Fruit fly (Drosophila melanogaster) whole organism, wandering third instar larva: ENCODE results near the gene CG14518.

ENCODE experiments used
- Abd-B ChIP-seq: fragments of >200 bp; optimal IDR thresholded peaks from 2 replicates; lab custom pipeline; 2017; ENCODE audit warnings: missing biosample characterization, missing genetic modification characterization
- CG32264 ChIP-seq: fragments of 200-800 bp; sonication (Bioruptor generic); optimal IDR thresholded peaks from 2 replicates; lab custom pipeline; 2016; ENCODE audit warnings: missing biosample characterization, missing genetic modification characterization
- CG9705 ChIP-seq: fragments of 200-800 bp; sonication (Bioruptor generic); optimal IDR thresholded peaks from 2 replicates; lab custom pipeline; 2018; ENCODE audit warnings: missing biosample characterization, mild to moderate bottlenecking, missing genetic modification characterization
- Dfd ChIP-seq: fragments of >200 bp; optimal IDR thresholded peaks from 2 replicates; lab custom pipeline; 2017; ENCODE audit warnings: missing biosample characterization, missing genetic modification characterization
- Dif ChIP-seq: fragments of 200-275, 200-300 bp; sonication (Bioruptor generic); optimal IDR thresholded peaks from 2 replicates; lab custom pipeline; 2018; ENCODE audit warnings: missing biosample characterization, missing genetic modification characterization; ENCODE audit not compliant: partially characterized antibody
- GATAd ChIP-seq: sonication (Bioruptor generic); optimal IDR thresholded peaks from 2 replicates; lab custom pipeline; 2016; ENCODE audit warnings: missing biosample characterization, missing genetic modification characterization
- HLH106 ChIP-seq: fragments of 200-800 bp; optimal IDR thresholded peaks from 3 replicates; lab custom pipeline; 2019; ENCODE audit warnings: missing biosample characterization, mild to moderate bottlenecking, missing genetic modification characterization, moderate library complexity
- Hnf4 ChIP-seq: fragments of 200-800 bp; sonication (Bioruptor generic); optimal IDR thresholded peaks from 2 replicates; lab custom pipeline; 2016; ENCODE audit warnings: missing biosample characterization, mild to moderate bottlenecking, missing genetic modification characterization
- Hr83 ChIP-seq: fragments of 200-300 bp; sonication (Bioruptor generic); optimal IDR thresholded peaks from 2 replicates; lab custom pipeline; 2016; ENCODE audit warnings: missing biosample characterization, mild to moderate bottlenecking, missing genetic modification characterization, moderate library complexity; ENCODE audit not compliant: poor library complexity, severe bottlenecking
- Mio ChIP-seq: sonication (Bioruptor generic); optimal IDR thresholded peaks from 2 replicates; lab custom pipeline; 2016; ENCODE audit warnings: missing biosample characterization, missing genetic modification characterization
- Myc ChIP-seq: fragments of >200 bp; optimal IDR thresholded peaks from 2 replicates; lab custom pipeline; 2017
- N ChIP-seq: fragments of >200 bp; optimal IDR thresholded peaks from 2 replicates; lab custom pipeline; 2018; ENCODE audit warnings: missing biosample characterization, missing external identifiers, missing genetic modification characterization
- OdsH ChIP-seq: fragments of 200-800 bp; sonication (Bioruptor generic); optimal IDR thresholded peaks from 2 replicates; lab custom pipeline; 2016; ENCODE audit warnings: missing biosample characterization, mild to moderate bottlenecking, missing genetic modification characterization
- Rel ChIP-seq, 2 experiments: fragments of 200-800 bp; sonication (Bioruptor generic) in 1 of 2; optimal IDR thresholded peaks; 2 replicates in 1 of 2; 3 replicates in 1 of 2; lab custom pipeline; 2016 to 2019; ENCODE audit warnings: mild to moderate bottlenecking in 2 of 2, missing biosample characterization in 2 of 2, missing genetic modification characterization in 2 of 2, moderate library complexity in 1 of 2
- Sp1 ChIP-seq: fragments of 200-800 bp; sonication (Bioruptor generic); optimal IDR thresholded peaks from 3 replicates; lab custom pipeline; 2019; ENCODE audit warnings: missing biosample characterization, mild to moderate bottlenecking, missing genetic modification characterization, moderate library complexity
- Vsx2 ChIP-seq: fragments of 200-300, 225-300 bp; sonication (Bioruptor generic); optimal IDR thresholded peaks from 2 replicates; lab custom pipeline; 2018; ENCODE audit warnings: missing biosample characterization, missing genetic modification characterization; ENCODE audit not compliant: partially characterized antibody
- br ChIP-seq: fragments of 200-800 bp; sonication (Bioruptor generic); optimal IDR thresholded peaks from 2 replicates; lab custom pipeline; 2016; ENCODE audit warnings: missing biosample characterization, missing genetic modification characterization
- brk ChIP-seq: fragments of 200-800 bp; sonication (Bioruptor generic); optimal IDR thresholded peaks from 2 replicates; lab custom pipeline; 2016; ENCODE audit warnings: missing biosample characterization, mild to moderate bottlenecking, missing genetic modification characterization
- dl ChIP-seq, 2 experiments: fragments of 175-275, 200-275 bp in 1 of 2; fragments of 200-275 bp in 1 of 2; sonication (Bioruptor generic); optimal IDR thresholded peaks; lab custom pipeline; 2018; ENCODE audit warnings: mild to moderate bottlenecking in 2 of 2, missing biosample characterization in 2 of 2, missing genetic modification characterization in 2 of 2, moderate library complexity in 2 of 2; ENCODE audit not compliant: partially characterized antibody in 2 of 2, insufficient read depth in 1 of 2
- dmrt93B ChIP-seq: fragments of 200-800 bp; sonication (Bioruptor generic); optimal IDR thresholded peaks from 2 replicates; lab custom pipeline; 2018; ENCODE audit warnings: missing biosample characterization, mild to moderate bottlenecking, missing genetic modification characterization
- ey ChIP-seq: fragments of 200-800 bp; sonication (Bioruptor generic); optimal IDR thresholded peaks from 2 replicates; lab custom pipeline; 2016; ENCODE audit warnings: missing biosample characterization, missing genetic modification characterization
- foxo ChIP-seq, 2 experiments: fragments of 200-800 bp; sonication (Bioruptor generic); optimal IDR thresholded peaks; 2 replicates in 1 of 2; 3 replicates in 1 of 2; lab custom pipeline; 2016 to 2017; ENCODE audit warnings: missing biosample characterization in 2 of 2, missing genetic modification characterization in 2 of 2
- fru ChIP-seq: fragments of 200-800 bp; sonication (Bioruptor generic); optimal IDR thresholded peaks from 3 replicates; lab custom pipeline; 2016; ENCODE audit warnings: missing biosample characterization, mild to moderate bottlenecking, missing genetic modification characterization
- h ChIP-seq: fragments of 200-800 bp; sonication (Bioruptor generic); optimal IDR thresholded peaks from 3 replicates; lab custom pipeline; 2016; ENCODE audit warnings: missing biosample characterization, mild to moderate bottlenecking, missing genetic modification characterization
- jim ChIP-seq: fragments of 175-275, 200-325 bp; sonication (Bioruptor generic); optimal IDR thresholded peaks from 2 replicates; lab custom pipeline; 2016; ENCODE audit warnings: missing biosample characterization, mild to moderate bottlenecking, missing genetic modification characterization
- lola ChIP-seq: fragments of >200 bp; optimal IDR thresholded peaks from 2 replicates; lab custom pipeline; 2017; ENCODE audit warnings: missing biosample characterization, missing genetic modification characterization
- pan ChIP-seq: fragments of >200 bp; optimal IDR thresholded peaks from 2 replicates; lab custom pipeline; 2017
- psq ChIP-seq: fragments of 200-800 bp; sonication (Bioruptor generic); optimal IDR thresholded peaks from 3 replicates; lab custom pipeline; 2017; ENCODE audit warnings: missing biosample characterization, mild to moderate bottlenecking, missing genetic modification characterization, moderate library complexity
- rgr ChIP-seq: fragments of 200-800 bp; sonication (Bioruptor generic); optimal IDR thresholded peaks from 3 replicates; lab custom pipeline; 2016; ENCODE audit warnings: missing biosample characterization, mild to moderate bottlenecking, missing genetic modification characterization
- sage ChIP-seq: fragments of 200-800 bp; sonication (Bioruptor generic); optimal IDR thresholded peaks from 2 replicates; lab custom pipeline; 2016; ENCODE audit warnings: missing biosample characterization, mild to moderate bottlenecking, missing genetic modification characterization
- tai ChIP-seq: sonication (Bioruptor generic); optimal IDR thresholded peaks from 2 replicates; lab custom pipeline; 2016; ENCODE audit warnings: missing biosample characterization, missing genetic modification characterization
- usp ChIP-seq: fragments of >200 bp; optimal IDR thresholded peaks from 2 replicates; lab custom pipeline; 2017; ENCODE audit warnings: missing biosample characterization, missing genetic modification characterization
- woc ChIP-seq: sonication (Bioruptor generic); optimal IDR thresholded peaks from 2 replicates; lab custom pipeline; 2016; ENCODE audit warnings: missing biosample characterization, mild to moderate bottlenecking, missing genetic modification characterization

CG14518 gene

dm6 chr3R:29054047-29054446 lies 29.3 kb downstream of the CG14518 start, which contains the start of gene CG11843:
Gene CG11843, plus strand, starts transcription at chr3R:29054347.
- TF ChIP-seq GATAd (GFP tag; lab: Kevin White, UChicago) (no peak), Myc (no peak), HLH106 (tag; lab: Kevin White, UChicago) (no peak), dl (GFP tag; optimal IDR thresholded peaks at IDR 0.05; lab: Kevin White, UChicago; ENCODE audit: insufficient read depth in 1 of 2, partially characterized antibody in 2 of 2) (no peak), Rel (GFP tag; optimal IDR thresholded peaks at IDR 0.05; lab: Kevin White, UChicago) (no peak), Rel (tag; optimal IDR thresholded peaks at IDR 0.05; lab: Kevin White, UChicago) (no peak), Dif (GFP tag; lab: Kevin White, UChicago) (no peak), Hr83 (GFP tag; lab: Kevin White, UChicago) (no peak), fru (no peak), foxo (GFP tag; optimal IDR thresholded peaks at IDR 0.05; lab: Kevin White, UChicago) (no peak), OdsH (no peak), br (GFP tag; lab: Kevin White, UChicago) (no peak), lola (GFP tag; lab: Kevin White, UChicago) (no peak), CG9705 (GFP tag; lab: Kevin White, UChicago) (no peak), N (GFP tag; lab: Kevin White, UChicago) (no peak), usp (GFP tag; lab: Kevin White, UChicago) (no peak), Hnf4 (no peak), jim (GFP tag; lab: Kevin White, UChicago) (no peak), dmrt93B (GFP tag; lab: Kevin White, UChicago) (no peak), rgr (no peak)

- peak; percentile 18 for TF ChIP-seq HLH106 (tag; lab: Kevin White, UChicago)
- no peak for TF ChIP-seq lola (GFP tag; lab: Kevin White, UChicago)
- TF ChIP-seq Sp1 (GFP tag; lab: Kevin White, UChicago), result peak; percentile 63
- TF ChIP-seq Dif (GFP tag; lab: Kevin White, UChicago), result no peak
- TF ChIP-seq Dfd (GFP tag; lab: Kevin White, UChicago), result no peak
- TF ChIP-seq psq (GFP tag; lab: Kevin White, UChicago), result no peak
- peak; percentile 72 for TF ChIP-seq Vsx2 (GFP tag; lab: Kevin White, UChicago)
- no peak for TF ChIP-seq ey (GFP tag; lab: Kevin White, UChicago)
- no peak for TF ChIP-seq Mio (GFP tag; lab: Kevin White, UChicago)
- TF ChIP-seq brk (GFP tag; lab: Kevin White, UChicago), result no peak
These were observed 30.9 kb downstream of the CG14518 start, which contains the start of gene Sirt7 for dm6 chr3R:29055710-29056109. Gene Sirt7, plus strand, starts transcription at chr3R:29055927.

- TF ChIP-seq HLH106 (tag; lab: Kevin White, UChicago) (no peak), brk (GFP tag; lab: Kevin White, UChicago) (no peak), foxo (GFP tag; optimal IDR thresholded peaks at IDR 0.05; lab: Kevin White, UChicago) (no peak), dmrt93B (GFP tag; lab: Kevin White, UChicago) (no peak), tai (no peak), br (GFP tag; lab: Kevin White, UChicago) (no peak), Rel (GFP tag; optimal IDR thresholded peaks at IDR 0.05; lab: Kevin White, UChicago) (no peak), Rel (tag; optimal IDR thresholded peaks at IDR 0.05; lab: Kevin White, UChicago) (no peak), ey (GFP tag; lab: Kevin White, UChicago) (no peak), sage (no peak), Mio (GFP tag; lab: Kevin White, UChicago) (no peak), Dif (GFP tag; lab: Kevin White, UChicago) (no peak), Dfd (GFP tag; lab: Kevin White, UChicago) (no peak), woc (GFP tag; lab: Kevin White, UChicago) (no peak), pan (no peak), fru (no peak), Sp1 (GFP tag; lab: Kevin White, UChicago) (no peak), jim (GFP tag; lab: Kevin White, UChicago) (no peak), N (GFP tag; lab: Kevin White, UChicago) (no peak), Abd-B (GFP tag; lab: Kevin White, UChicago) (no peak)
- TF ChIP-seq, all 38 proteins: peak for 0
These were observed 34.6 kb downstream of the CG14518 start for dm6 chr3R:29059385-29059784.

dm6 chr3R:29062717-29063206 lies 38.0 kb downstream of the CG14518 start, which contains the start of the genes Cul5 and Bicra:
Gene Cul5, minus strand, starts transcription at chr3R:29062975.
Gene Bicra, plus strand, starts transcription at chr3R:29063040.
- TF ChIP-seq Rel (GFP tag; optimal IDR thresholded peaks at IDR 0.05; lab: Kevin White, UChicago), result no peak
- TF ChIP-seq Rel (tag; optimal IDR thresholded peaks at IDR 0.05; lab: Kevin White, UChicago), result peak; percentile 49
- no peak for TF ChIP-seq ey (GFP tag; lab: Kevin White, UChicago)
- TF ChIP-seq Vsx2 (GFP tag; lab: Kevin White, UChicago), result peak; percentile 62
- no peak for TF ChIP-seq sage
- TF ChIP-seq Hr83 (GFP tag; lab: Kevin White, UChicago), result peak; percentile 39
- peak; percentile 44 for TF ChIP-seq h (GFP tag; lab: Kevin White, UChicago)
- peak; percentile 20 for TF ChIP-seq CG32264 (GFP tag; lab: Kevin White, UChicago)
- TF ChIP-seq rgr, result peak; percentile 16
